Worm (Caenorhabditis elegans) whole organism, midembryonic: ENCODE results near the gene col-117.

ENCODE experiments used
- T22C8.4 ChIP-seq: fragments of 200-800 bp; sonication (Bioruptor generic); IDR thresholded peaks from 2 replicates; pipeline ENCODE4 v1.3.6; 2022; ENCODE audit warnings: missing genetic modification characterization, missing compliant biosample characterization
- cog-1 ChIP-seq: sonication (generic microtip); optimal IDR thresholded peaks from 2 replicates; lab custom pipeline; 2016; ENCODE audit warnings: missing genetic modification characterization, missing compliant biosample characterization
- flt-1 ChIP-seq: fragments of 200-800 bp; sonication (Bioruptor generic); IDR thresholded peaks from 2 replicates; pipeline ENCODE4 v1.3.6; 2022; ENCODE audit warnings: missing genetic modification characterization, missing compliant biosample characterization
- klf-2 ChIP-seq: fragments of 200-800 bp; sonication (Bioruptor generic); conservative IDR thresholded peaks from 2 replicates; pipeline ENCODE4 v1.3.6; 2022; ENCODE audit warnings: missing genetic modification reagents, missing genetic modification characterization, missing compliant biosample characterization
- med-1 ChIP-seq: sonication (generic microtip); optimal IDR thresholded peaks from 2 replicates; lab custom pipeline; 2017; ENCODE audit warnings: missing genetic modification characterization, mild to moderate bottlenecking, missing compliant biosample characterization, antibody characterized with exemption, missing genetic modification reagents; ENCODE audit not compliant: insufficient read depth
- ref-1 ChIP-seq: fragments of 200-800 bp; sonication (Bioruptor generic); conservative IDR thresholded peaks from 2 replicates; pipeline ENCODE4 v1.3.6; 2022; ENCODE audit warnings: missing genetic modification reagents, missing genetic modification characterization, missing compliant biosample characterization
- tab-1 ChIP-seq: fragments of 200-800 bp; sonication (Bioruptor generic); IDR thresholded peaks from 2 replicates; pipeline ENCODE4 v1.3.6; 2022; ENCODE audit warnings: missing genetic modification characterization, missing compliant biosample characterization
- ztf-23 ChIP-seq: fragments of 200-800 bp; sonication (Bioruptor generic); IDR thresholded peaks from 2 replicates; pipeline ENCODE4 v1.3.6; 2022; ENCODE audit warnings: missing genetic modification reagents, missing genetic modification characterization, missing compliant biosample characterization
- ztf-29 ChIP-seq: fragments of 200-800 bp; sonication (Bioruptor generic); IDR thresholded peaks from 2 replicates; pipeline ENCODE4 v1.3.6; 2022; ENCODE audit warnings: missing genetic modification reagents, missing genetic modification characterization, missing compliant biosample characterization

DNA sequence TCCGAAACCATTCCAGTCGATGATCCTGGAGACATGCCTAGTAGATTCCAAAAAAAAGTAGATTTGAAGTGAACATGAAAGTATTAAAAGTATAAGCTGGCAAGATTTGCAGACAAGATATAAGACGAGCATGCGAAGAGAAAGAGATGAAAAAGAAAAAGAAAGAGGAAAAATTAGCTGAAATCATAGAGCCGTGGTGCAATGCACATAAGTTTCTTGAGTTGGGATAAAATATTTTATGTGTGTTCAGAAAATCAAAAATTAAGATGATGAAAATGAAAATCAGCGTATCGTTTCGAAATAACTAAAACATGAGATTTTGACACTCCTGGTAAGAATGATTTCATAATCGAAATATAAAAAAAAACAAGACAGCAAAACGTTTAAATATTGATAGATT is 20.5 kb upstream of the col-117 start, which contains the start of gene T11B7.2:
- TF ChIP-seq ztf-23 (GFP tag; lab: Robert Waterston, UW) (no peak), tab-1 (GFP tag; lab: Robert Waterston, UW) (no peak), ztf-29 (GFP tag; lab: Robert Waterston, UW) (no peak), klf-2 (GFP tag; lab: Robert Waterston, UW) (no peak), flt-1 (GFP tag; lab: Robert Waterston, UW) (no peak), cog-1 (tag; lab: Kevin White, UChicago) (no peak), ref-1 (GFP tag; lab: Robert Waterston, UW) (no peak), T22C8.4 (GFP tag; lab: Robert Waterston, UW) (no peak), med-1 (GFP tag; lab: Kevin White, UChicago) (no peak)
